Fruit fly (Drosophila melanogaster) whole organism, embryonic: ENCODE results near the gene phol.

ENCODE experiments used
- CG13624 ChIP-seq: fragments of 200-800 bp; sonication (Bioruptor generic); optimal IDR thresholded peaks from 2 replicates; lab custom pipeline; 2016; ENCODE audit warnings: missing biosample characterization, missing genetic modification characterization
- CG13775 ChIP-seq: fragments of 200-800 bp; sonication (Bioruptor generic); optimal IDR thresholded peaks from 3 replicates; lab custom pipeline; 2017; ENCODE audit warnings: missing biosample characterization, mild to moderate bottlenecking, missing genetic modification characterization
- CG13894 ChIP-seq: fragments of 200-800 bp; sonication (Bioruptor generic); optimal IDR thresholded peaks from 3 replicates; lab custom pipeline; 2018; ENCODE audit warnings: missing biosample characterization, mild to moderate bottlenecking, missing genetic modification characterization, moderate library complexity
- CG14860 ChIP-seq: fragments of 200-800 bp; sonication (Bioruptor generic); IDR thresholded peaks from 3 replicates; pipeline ENCODE4 v1.3.6; 2022; ENCODE audit warnings: missing biosample characterization, missing genetic modification characterization; ENCODE audit not compliant: partially characterized antibody
- CG1529 ChIP-seq: fragments of 200-800 bp; sonication (Bioruptor generic); optimal IDR thresholded peaks from 3 replicates; lab custom pipeline; 2018; ENCODE audit warnings: missing biosample characterization, missing genetic modification characterization
- CG15696 ChIP-seq: fragments of 200-800 bp; sonication (Bioruptor generic); optimal IDR thresholded peaks from 2 replicates; lab custom pipeline; 2019; ENCODE audit warnings: missing biosample characterization, mild to moderate bottlenecking, missing genetic modification characterization, moderate library complexity
- CG1603 ChIP-seq: fragments of 200-800 bp; sonication (Bioruptor generic); optimal IDR thresholded peaks from 2 replicates; lab custom pipeline; 2019; ENCODE audit warnings: missing biosample characterization, mild to moderate bottlenecking, missing genetic modification characterization, moderate library complexity
- CG18619 ChIP-seq: fragments of 200-800 bp; sonication (Bioruptor generic); optimal IDR thresholded peaks from 3 replicates; lab custom pipeline; 2017; ENCODE audit warnings: missing biosample characterization, mild to moderate bottlenecking, missing genetic modification characterization
- CG30431 ChIP-seq: fragments of 200-800 bp; sonication (Bioruptor generic); optimal IDR thresholded peaks from 2 replicates; lab custom pipeline; 2017; ENCODE audit warnings: missing biosample characterization, missing genetic modification characterization
- CG31441 ChIP-seq: fragments of 200-800 bp; sonication (Bioruptor generic); IDR thresholded peaks from 2 replicates; pipeline ENCODE4 v1.3.6; 2022; ENCODE audit warnings: missing biosample characterization, missing genetic modification characterization
- CG3163 ChIP-seq: fragments of 200-800 bp; sonication (Bioruptor generic); optimal IDR thresholded peaks from 3 replicates; lab custom pipeline; 2016; ENCODE audit warnings: missing biosample characterization, missing genetic modification characterization
- CG34422 ChIP-seq: fragments of 200-800 bp; sonication (Bioruptor generic); IDR thresholded peaks from 3 replicates; pipeline ENCODE4 v1.3.6; 2022; ENCODE audit warnings: missing biosample characterization, missing genetic modification characterization
- CG4360 ChIP-seq: fragments of 200-800 bp; sonication (Bioruptor generic); IDR thresholded peaks from 2 replicates; pipeline ENCODE4 v1.3.6; 2022; ENCODE audit warnings: missing biosample characterization, missing genetic modification characterization
- CG6683 ChIP-seq: fragments of 200-800 bp; sonication (Bioruptor generic); optimal IDR thresholded peaks from 2 replicates; lab custom pipeline; 2017; ENCODE audit warnings: missing biosample characterization, mild to moderate bottlenecking, missing genetic modification characterization, missing genetic modification reagents
- CG7745 ChIP-seq: fragments of 200-800 bp; sonication (Bioruptor generic); optimal IDR thresholded peaks from 2 replicates; lab custom pipeline; 2018; ENCODE audit warnings: missing biosample characterization, mild to moderate bottlenecking, missing genetic modification characterization, moderate library complexity
- CG8478 ChIP-seq: fragments of >200 bp; optimal IDR thresholded peaks from 2 replicates; lab custom pipeline; 2018
- CG9797 ChIP-seq: fragments of 200-800 bp; sonication (Bioruptor generic); optimal IDR thresholded peaks from 3 replicates; lab custom pipeline; 2018; ENCODE audit warnings: missing biosample characterization, mild to moderate bottlenecking, missing genetic modification characterization
- Chrac-16 ChIP-seq: fragments of 200-800 bp; sonication (Bioruptor generic); optimal IDR thresholded peaks from 3 replicates; lab custom pipeline; 2016; ENCODE audit warnings: missing biosample characterization, missing genetic modification characterization
- Deaf1 ChIP-seq: fragments of 200-800 bp; optimal IDR thresholded peaks from 3 replicates; lab custom pipeline; 2019; ENCODE audit warnings: missing biosample characterization, mild to moderate bottlenecking, missing genetic modification characterization, moderate library complexity
- Dfd ChIP-seq, 2 experiments: fragments of >200 bp; optimal IDR thresholded peaks; 2 replicates each; lab custom pipeline; 2017; ENCODE audit warnings: missing biosample characterization in 2 of 2, missing genetic modification characterization in 2 of 2
- Ets65A ChIP-seq: fragments of 200-800 bp; sonication (Bioruptor generic); peaks from one replicate; lab custom pipeline; 2016; ENCODE audit warnings: missing biosample characterization, missing genetic modification characterization
- Kr ChIP-seq: fragments of 200-800 bp; sonication (Bioruptor generic); optimal IDR thresholded peaks from 2 replicates; lab custom pipeline; 2017; ENCODE audit warnings: missing biosample characterization, mild to moderate bottlenecking, missing genetic modification characterization
- Med ChIP-seq: fragments of 200-800 bp; sonication (Bioruptor generic); peaks from one replicate; lab custom pipeline; 2016; ENCODE audit warnings: missing biosample characterization, missing genetic modification characterization, mild to moderate bottlenecking, inconsistent platforms, moderate library complexity
- Myb ChIP-seq: fragments of 200-800 bp; sonication (Bioruptor generic); optimal IDR thresholded peaks from 2 replicates; lab custom pipeline; 2016; ENCODE audit warnings: missing biosample characterization, missing genetic modification characterization
- NK7.1 ChIP-seq: fragments of 200-800 bp; sonication (Bioruptor generic); optimal IDR thresholded peaks from 3 replicates; lab custom pipeline; 2016; ENCODE audit warnings: missing biosample characterization, missing genetic modification characterization
- Sin3A ChIP-seq: fragments of >200 bp; optimal IDR thresholded peaks from 2 replicates; lab custom pipeline; 2018
- Vsx1 ChIP-seq: fragments of 200-800 bp; sonication (Bioruptor generic); optimal IDR thresholded peaks from 2 replicates; lab custom pipeline; 2017; ENCODE audit warnings: missing biosample characterization, mild to moderate bottlenecking, missing genetic modification characterization, missing genetic modification reagents
- ab ChIP-seq: fragments of 200-800 bp; sonication (Bioruptor generic); optimal IDR thresholded peaks from 2 replicates; lab custom pipeline; 2016; ENCODE audit warnings: missing biosample characterization, missing genetic modification characterization
- abd-A ChIP-seq: fragments of 200-800 bp; sonication (Bioruptor generic); optimal IDR thresholded peaks from 3 replicates; lab custom pipeline; 2019; ENCODE audit warnings: missing biosample characterization, mild to moderate bottlenecking, missing genetic modification characterization, moderate library complexity
- al ChIP-seq: fragments of 200-800 bp; sonication (Bioruptor generic); IDR thresholded peaks from 2 replicates; pipeline ENCODE4 v1.3.6; 2022; ENCODE audit warnings: missing biosample characterization, missing genetic modification characterization
- az2 ChIP-seq: fragments of 200-800 bp; sonication (Bioruptor generic); optimal IDR thresholded peaks from 3 replicates; lab custom pipeline; 2016; ENCODE audit warnings: missing biosample characterization, missing genetic modification characterization
- cas ChIP-seq: fragments of 200-800 bp; sonication (Bioruptor generic); IDR thresholded peaks from 2 replicates; pipeline ENCODE4 v1.3.6; 2022; ENCODE audit warnings: missing biosample characterization, missing genetic modification characterization
- cg ChIP-seq: fragments of 200-800 bp; sonication (Bioruptor generic); optimal IDR thresholded peaks from 3 replicates; lab custom pipeline; 2019; ENCODE audit warnings: missing biosample characterization, mild to moderate bottlenecking, missing genetic modification characterization, moderate library complexity
- chinmo ChIP-seq: fragments of 200-800 bp; sonication (Bioruptor generic); IDR thresholded peaks from 4 replicates; pipeline ENCODE4 v1.3.6; 2022; ENCODE audit warnings: missing biosample characterization, missing genetic modification characterization; ENCODE audit not compliant: partially characterized antibody
- dan ChIP-seq: fragments of 200-800 bp; sonication (Bioruptor generic); IDR thresholded peaks from 2 replicates; pipeline ENCODE4 v1.3.6; 2022; ENCODE audit warnings: missing biosample characterization, missing genetic modification characterization
- fd64A ChIP-seq: fragments of 200-800 bp; sonication (Bioruptor generic); optimal IDR thresholded peaks from 3 replicates; lab custom pipeline; 2018; ENCODE audit warnings: missing biosample characterization, mild to moderate bottlenecking, missing genetic modification characterization
- gro ChIP-seq: fragments of 200-800 bp; sonication (Bioruptor generic); optimal IDR thresholded peaks from 2 replicates; lab custom pipeline; 2016; ENCODE audit warnings: missing biosample characterization, missing genetic modification characterization
- h ChIP-seq: fragments of >200 bp; optimal IDR thresholded peaks from 2 replicates; lab custom pipeline; 2017
- hb ChIP-seq: fragments of 200-800 bp; sonication (Bioruptor generic); IDR thresholded peaks from 3 replicates; pipeline ENCODE4 v1.3.6; 2022; ENCODE audit warnings: missing biosample characterization, missing genetic modification characterization; ENCODE audit not compliant: partially characterized antibody
- insv ChIP-seq, 2 experiments: fragments of 200-800 bp; sonication (Bioruptor generic); optimal IDR thresholded peaks; 3 replicates each; lab custom pipeline; 2016 to 2018; ENCODE audit warnings: missing biosample characterization in 2 of 2, missing genetic modification characterization in 2 of 2
- jumu ChIP-seq: fragments of 200-800 bp; sonication (Bioruptor generic); optimal IDR thresholded peaks from 3 replicates; lab custom pipeline; 2016; ENCODE audit warnings: missing biosample characterization, missing genetic modification characterization
- lola ChIP-seq, 3 experiments: fragments of >200 bp in 2 of 3; fragments of 200-800 bp in 1 of 3; sonication (Bioruptor generic) in 1 of 3; optimal IDR thresholded peaks; 2 replicates each; lab custom pipeline; 2017 to 2019; ENCODE audit warnings: missing biosample characterization in 3 of 3, missing genetic modification characterization in 3 of 3, mild to moderate bottlenecking in 1 of 3, moderate library complexity in 1 of 3
- ro ChIP-seq: fragments of 200-800 bp; sonication (Bioruptor generic); IDR thresholded peaks from 2 replicates; pipeline ENCODE4 v1.3.6; 2022; ENCODE audit warnings: missing biosample characterization, missing genetic modification characterization
- stc ChIP-seq: fragments of 200-800 bp; sonication (Bioruptor generic); IDR thresholded peaks from 2 replicates; pipeline ENCODE4 v1.3.6; 2022; ENCODE audit warnings: missing biosample characterization, missing genetic modification characterization
- stwl ChIP-seq: fragments of 200-800 bp; sonication (Bioruptor generic); optimal IDR thresholded peaks from 3 replicates; lab custom pipeline; 2018; ENCODE audit warnings: missing biosample characterization, mild to moderate bottlenecking, missing genetic modification characterization, moderate library complexity

The phol gene

DNA sequence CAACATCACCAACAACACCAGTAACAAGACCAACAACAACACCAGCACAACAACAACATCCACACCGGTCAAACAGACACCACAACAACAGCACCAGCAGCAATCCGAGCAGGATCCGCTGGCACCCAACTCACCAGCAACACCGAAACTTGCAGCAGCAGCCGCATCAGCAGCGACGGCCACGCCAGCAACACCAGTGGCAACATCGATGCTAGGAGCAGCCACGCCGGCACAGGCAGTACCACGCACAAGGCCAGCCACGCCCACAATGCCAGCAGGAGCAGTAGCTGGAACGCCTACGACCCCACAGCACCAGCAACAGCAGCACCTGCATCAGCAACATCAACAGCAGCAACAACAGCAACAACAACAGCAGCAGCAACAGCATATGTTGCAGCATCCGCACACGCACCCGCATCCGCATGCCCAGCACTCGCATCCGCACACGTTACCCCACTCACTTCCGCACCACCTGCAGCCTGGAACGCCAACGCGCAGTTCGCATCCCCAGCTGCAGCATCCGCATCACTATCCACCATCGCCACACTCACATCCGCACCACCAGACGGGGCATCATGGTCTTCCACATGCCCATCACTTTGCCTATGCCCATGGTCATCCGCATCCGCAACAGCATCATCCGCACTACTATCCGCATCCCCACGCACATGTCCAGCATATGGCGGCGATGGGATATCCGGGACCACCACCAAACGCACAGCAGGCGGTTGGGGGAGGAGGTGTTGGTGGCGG lies 15.2 kb upstream of the phol start:
- TF ChIP-seq Sin3A, result no peak
- no peak for TF ChIP-seq CG34422 (GFP tag; lab: Robert Waterston, UW)
- TF ChIP-seq Dfd (GFP tag; optimal IDR thresholded peaks at IDR 0.05; lab: Kevin White, UChicago), result peak in 1 of 2 experiments; percentile 90
- peak; percentile 25; the same call in 1 of the 2 replicates for TF ChIP-seq CG4360 (GFP tag; lab: Robert Waterston, UW)
- no peak for TF ChIP-seq az2 (GFP tag; lab: Kevin White, UChicago)
- TF ChIP-seq hb (GFP tag; lab: Robert Waterston, UW), result no peak
- no peak for TF ChIP-seq CG3163 (GFP tag; lab: Kevin White, UChicago)
- TF ChIP-seq CG15696 (tag; lab: Kevin White, UChicago), result no peak
- TF ChIP-seq CG1529 (GFP tag; lab: Kevin White, UChicago), result no peak
- TF ChIP-seq CG18619, result no peak
- no peak for TF ChIP-seq jumu
- no peak for TF ChIP-seq NK7.1 (GFP tag; lab: Kevin White, UChicago)
- peak; percentile 53 for TF ChIP-seq Med (GFP tag; lab: Kevin White, UChicago)
- TF ChIP-seq CG8478, result peak; percentile 66
- TF ChIP-seq fd64A (GFP tag; lab: Kevin White, UChicago), result no peak
- TF ChIP-seq CG31441, result no peak
- TF ChIP-seq insv (GFP tag; optimal IDR thresholded peaks at IDR 0.05; lab: Kevin White, UChicago), result no peak
- TF ChIP-seq ro (GFP tag; lab: Robert Waterston, UW), result no peak
- TF ChIP-seq dan (GFP tag; lab: Robert Waterston, UW), result no peak
- TF ChIP-seq CG9797 (GFP tag; lab: Kevin White, UChicago), result no peak
- TF ChIP-seq stc (GFP tag; lab: Robert Waterston, UW), result no peak
- TF ChIP-seq Chrac-16 (GFP tag; lab: Kevin White, UChicago), result no peak
- no peak for TF ChIP-seq stwl (tag; lab: Kevin White, UChicago)
- no peak for TF ChIP-seq CG1603
- TF ChIP-seq h, result no peak
- peak; percentile 83 for TF ChIP-seq CG13775 (GFP tag; lab: Kevin White, UChicago)
- TF ChIP-seq abd-A (tag; lab: Kevin White, UChicago), result no peak
- no peak for TF ChIP-seq Vsx1
- TF ChIP-seq Myb (GFP tag; lab: Kevin White, UChicago), result no peak
- TF ChIP-seq Ets65A (GFP tag; lab: Kevin White, UChicago), result peak; percentile 93
- TF ChIP-seq lola (GFP tag; optimal IDR thresholded peaks at IDR 0.05; lab: Kevin White, UChicago), result no peak

DNA sequence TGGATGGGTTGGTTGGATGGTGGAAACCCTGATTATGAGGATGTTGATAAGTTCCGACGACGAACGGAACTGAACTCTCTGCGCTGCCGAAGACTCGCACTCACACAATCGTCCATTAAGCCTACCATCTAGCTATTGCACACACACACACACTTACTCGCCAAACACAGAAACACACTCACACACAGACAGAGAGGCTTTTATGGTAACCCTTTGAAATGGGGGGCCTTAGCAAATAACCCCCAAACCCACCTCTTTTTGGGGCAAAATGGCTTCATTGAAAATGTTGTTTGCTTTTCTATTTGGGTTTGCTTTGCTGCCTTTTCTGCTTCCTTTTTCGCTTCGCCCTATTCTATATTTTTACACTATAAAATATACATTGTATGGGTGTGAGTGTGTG lies 13.0 kb upstream of the phol start:
- TF ChIP-seq CG14860 (GFP tag; lab: Robert Waterston, UW), result no peak
- no peak for TF ChIP-seq gro
- TF ChIP-seq al (GFP tag; lab: Robert Waterston, UW), result no peak
- TF ChIP-seq Deaf1 (tag; lab: Kevin White, UChicago), result peak; percentile 19
- TF ChIP-seq CG7745 (tag; lab: Kevin White, UChicago), result no peak
- no peak for TF ChIP-seq CG6683 (GFP tag; lab: Kevin White, UChicago)
- peak; percentile 32 for TF ChIP-seq Kr
- peak; percentile 59 for TF ChIP-seq cg (GFP tag; lab: Kevin White, UChicago)
- TF ChIP-seq CG30431 (GFP tag; lab: Kevin White, UChicago), result no peak
- peak; percentile 83 for TF ChIP-seq abd-A (tag; lab: Kevin White, UChicago)
- 0 out of 4 replicates have a peak, but pooled peaks have one; percentile 38 for TF ChIP-seq chinmo (GFP tag; lab: Robert Waterston, UW)
- no peak for TF ChIP-seq CG13624 (GFP tag; lab: Kevin White, UChicago)
- no peak for TF ChIP-seq ab (GFP tag; lab: Kevin White, UChicago)
- TF ChIP-seq CG13894 (tag; lab: Kevin White, UChicago), result peak; percentile 19
- TF ChIP-seq cas (GFP tag; lab: Robert Waterston, UW), result no peak
